Fruit fly (Drosophila melanogaster) whole organism, embryonic: Measurements from ENCODE around the gene CG10011.

Experiments
- Ada2b ChIP-seq: fragments of 200-800 bp; sonication (Bioruptor generic); IDR thresholded peaks from 2 replicates; pipeline ENCODE4 v1.3.6; 2022; ENCODE audit warnings: missing biosample characterization, missing genetic modification characterization
- Antp ChIP-seq: fragments of 200-800 bp; sonication (Bioruptor generic); optimal IDR thresholded peaks from 3 replicates; lab custom pipeline; 2016; ENCODE audit warnings: missing biosample characterization, missing genetic modification characterization
- CG10321 ChIP-seq: fragments of 200-800 bp; sonication (Bioruptor generic); IDR thresholded peaks from 2 replicates; pipeline ENCODE4 v1.3.6; 2022; ENCODE audit warnings: missing biosample characterization, missing genetic modification characterization
- CG10366 ChIP-seq: fragments of 200-800 bp; sonication (Bioruptor generic); IDR thresholded peaks from 2 replicates; pipeline ENCODE4 v1.3.6; 2022; ENCODE audit warnings: missing biosample characterization, missing genetic modification characterization
- CG11093 ChIP-seq: fragments of 200-800 bp; sonication (Bioruptor generic); IDR thresholded peaks from 3 replicates; pipeline ENCODE4 v1.3.6; 2022; ENCODE audit warnings: missing biosample characterization, missing genetic modification characterization
- CG11456 ChIP-seq: fragments of 200-800 bp; sonication (Bioruptor generic); IDR thresholded peaks from 3 replicates; pipeline ENCODE4 v1.3.6; 2022; ENCODE audit warnings: missing biosample characterization, missing genetic modification characterization
- CG11695 ChIP-seq: fragments of 200-800 bp; sonication (Bioruptor generic); IDR thresholded peaks from 3 replicates; pipeline ENCODE4 v1.3.6; 2022; ENCODE audit warnings: missing biosample characterization, missing genetic modification characterization
- CG12071 ChIP-seq: fragments of 200-800 bp; sonication (Bioruptor generic); optimal IDR thresholded peaks from 3 replicates; lab custom pipeline; 2018; ENCODE audit warnings: missing biosample characterization, mild to moderate bottlenecking, missing genetic modification characterization
- CG12942 ChIP-seq: fragments of 200-800 bp; sonication (Bioruptor generic); optimal IDR thresholded peaks from 3 replicates; lab custom pipeline; 2016; ENCODE audit warnings: missing biosample characterization, missing genetic modification characterization
- CG13287 ChIP-seq: fragments of 200-800 bp; sonication (Bioruptor generic); IDR thresholded peaks from 2 replicates; pipeline ENCODE4 v1.3.6; 2022; ENCODE audit warnings: missing biosample characterization, missing genetic modification characterization; ENCODE audit not compliant: partially characterized antibody
- CG13424 ChIP-seq: fragments of 200-800 bp; sonication (Bioruptor generic); optimal IDR thresholded peaks from 2 replicates; lab custom pipeline; 2019; ENCODE audit warnings: missing biosample characterization, mild to moderate bottlenecking, missing genetic modification characterization, moderate library complexity
- CG18599 ChIP-seq: fragments of 200-800 bp; sonication (Bioruptor generic); optimal IDR thresholded peaks from 3 replicates; lab custom pipeline; 2017; ENCODE audit warnings: missing biosample characterization, missing genetic modification characterization, mild to moderate bottlenecking, moderate library complexity, missing genetic modification reagents
- CG18764 ChIP-seq: fragments of 200-800 bp; sonication (Bioruptor generic); optimal IDR thresholded peaks from 3 replicates; lab custom pipeline; 2016; ENCODE audit warnings: missing biosample characterization, missing genetic modification characterization
- CG2120 ChIP-seq: fragments of 200-800 bp; sonication (Bioruptor generic); optimal IDR thresholded peaks from 3 replicates; lab custom pipeline; 2016; ENCODE audit warnings: missing biosample characterization, missing genetic modification characterization
- CG2889 ChIP-seq: fragments of 200-800 bp; sonication (Bioruptor generic); IDR thresholded peaks from 3 replicates; pipeline ENCODE4 v1.3.6; 2022; ENCODE audit warnings: missing biosample characterization, missing genetic modification characterization
- CG30403 ChIP-seq: fragments of 200-800 bp; sonication (Bioruptor generic); optimal IDR thresholded peaks from 3 replicates; lab custom pipeline; 2016; ENCODE audit warnings: missing biosample characterization, missing genetic modification characterization
- CG30431 ChIP-seq: fragments of 200-800 bp; sonication (Bioruptor generic); optimal IDR thresholded peaks from 2 replicates; lab custom pipeline; 2017; ENCODE audit warnings: missing biosample characterization, missing genetic modification characterization
- CG33557 ChIP-seq: fragments of 200-800 bp; sonication (Bioruptor generic); optimal IDR thresholded peaks from 2 replicates; lab custom pipeline; 2019; ENCODE audit warnings: missing biosample characterization, mild to moderate bottlenecking, missing genetic modification characterization, moderate library complexity
- CG7372 ChIP-seq: fragments of 200-800 bp; sonication (Bioruptor generic); IDR thresholded peaks from 2 replicates; pipeline ENCODE4 v1.3.6; 2022; ENCODE audit warnings: missing biosample characterization, missing genetic modification characterization
- CG7987 ChIP-seq: fragments of 200-800 bp; sonication (Bioruptor generic); optimal IDR thresholded peaks from 2 replicates; lab custom pipeline; 2018; ENCODE audit warnings: missing biosample characterization, mild to moderate bottlenecking, missing genetic modification characterization, moderate library complexity
- D ChIP-seq, 2 experiments: fragments of 200-800 bp in 1 of 2; fragments of >200 bp in 1 of 2; sonication (Bioruptor generic) in 1 of 2; optimal IDR thresholded peaks; 2 replicates in 1 of 2; 3 replicates in 1 of 2; lab custom pipeline; 2017; ENCODE audit warnings: mild to moderate bottlenecking in 1 of 2, missing biosample characterization in 1 of 2, missing genetic modification characterization in 1 of 2, missing genetic modification reagents in 1 of 2
- Dbx ChIP-seq: fragments of 200-800 bp; sonication (Bioruptor generic); IDR thresholded peaks from 3 replicates; pipeline ENCODE4 v1.3.6; 2022; ENCODE audit warnings: missing biosample characterization, missing genetic modification characterization
- Eip74EF ChIP-seq, 2 experiments: fragments of 200-800 bp in 1 of 2; fragments of >200 bp in 1 of 2; sonication (Bioruptor generic) in 1 of 2; optimal IDR thresholded peaks; 2 replicates each; lab custom pipeline; 2017 to 2019; ENCODE audit warnings: missing biosample characterization in 2 of 2, missing genetic modification characterization in 2 of 2, mild to moderate bottlenecking in 1 of 2, moderate library complexity in 1 of 2
- Kr ChIP-seq: fragments of 200-800 bp; sonication (Bioruptor generic); optimal IDR thresholded peaks from 2 replicates; lab custom pipeline; 2017; ENCODE audit warnings: missing biosample characterization, mild to moderate bottlenecking, missing genetic modification characterization
- Med ChIP-seq: fragments of 200-800 bp; sonication (Bioruptor generic); peaks from one replicate; lab custom pipeline; 2016; ENCODE audit warnings: missing biosample characterization, missing genetic modification characterization, mild to moderate bottlenecking, inconsistent platforms, moderate library complexity
- Mes4 ChIP-seq: fragments of 200-800 bp; sonication (Bioruptor generic); optimal IDR thresholded peaks from 2 replicates; lab custom pipeline; 2016; ENCODE audit warnings: missing biosample characterization, missing genetic modification characterization
- Neu2 ChIP-seq: fragments of 200-800 bp; sonication (Bioruptor generic); optimal IDR thresholded peaks from 3 replicates; lab custom pipeline; 2016; ENCODE audit warnings: missing biosample characterization, missing genetic modification characterization, borderline replicate concordance
- abd-A ChIP-seq: fragments of 200-800 bp; sonication (Bioruptor generic); optimal IDR thresholded peaks from 3 replicates; lab custom pipeline; 2019; ENCODE audit warnings: missing biosample characterization, mild to moderate bottlenecking, missing genetic modification characterization, moderate library complexity
- cas ChIP-seq: fragments of 200-800 bp; sonication (Bioruptor generic); IDR thresholded peaks from 2 replicates; pipeline ENCODE4 v1.3.6; 2022; ENCODE audit warnings: missing biosample characterization, missing genetic modification characterization
- dan ChIP-seq: fragments of 200-800 bp; sonication (Bioruptor generic); IDR thresholded peaks from 2 replicates; pipeline ENCODE4 v1.3.6; 2022; ENCODE audit warnings: missing biosample characterization, missing genetic modification characterization
- ewg ChIP-seq: fragments of 200-800 bp; sonication (Bioruptor generic); optimal IDR thresholded peaks from 3 replicates; lab custom pipeline; 2017; ENCODE audit warnings: mild to moderate bottlenecking, missing biosample characterization, missing genetic modification reagents, missing genetic modification characterization
- fd102C ChIP-seq: fragments of 200-800 bp; sonication (Bioruptor generic); optimal IDR thresholded peaks from 2 replicates; lab custom pipeline; 2018; ENCODE audit warnings: missing biosample characterization, mild to moderate bottlenecking, missing genetic modification characterization, moderate library complexity
- gcm2 ChIP-seq: fragments of 200-800 bp; sonication (Bioruptor generic); optimal IDR thresholded peaks from 2 replicates; lab custom pipeline; 2016; ENCODE audit warnings: missing biosample characterization, missing genetic modification characterization
- her ChIP-seq: fragments of 200-800 bp; sonication (Bioruptor generic); optimal IDR thresholded peaks from 2 replicates; lab custom pipeline; 2016; ENCODE audit warnings: missing biosample characterization, missing genetic modification characterization
- lab ChIP-seq: fragments of 200-800 bp; sonication (Bioruptor generic); optimal IDR thresholded peaks from 3 replicates; lab custom pipeline; 2017; ENCODE audit warnings: missing biosample characterization, missing genetic modification characterization, mild to moderate bottlenecking, moderate library complexity, missing genetic modification reagents
- lbe ChIP-seq: fragments of 200-800 bp; sonication (Bioruptor generic); optimal IDR thresholded peaks from 2 replicates; lab custom pipeline; 2016; ENCODE audit warnings: missing biosample characterization, mild to moderate bottlenecking, missing genetic modification characterization
- mld ChIP-seq: fragments of 200-800 bp; sonication (Bioruptor generic); IDR thresholded peaks from 3 replicates; pipeline ENCODE4 v1.3.6; 2022; ENCODE audit warnings: missing biosample characterization, missing genetic modification characterization; ENCODE audit not compliant: partially characterized antibody
- nom ChIP-seq: fragments of 200-800 bp; sonication (Bioruptor generic); optimal IDR thresholded peaks from 2 replicates; lab custom pipeline; 2017; ENCODE audit warnings: missing biosample characterization, missing genetic modification characterization, mild to moderate bottlenecking, moderate library complexity, missing genetic modification reagents
- pita ChIP-seq: fragments of 200-800 bp; sonication (Bioruptor generic); optimal IDR thresholded peaks from 2 replicates; lab custom pipeline; 2017; ENCODE audit warnings: missing biosample characterization, mild to moderate bottlenecking, missing genetic modification characterization
- pros ChIP-seq: fragments of 200-800 bp; sonication (Bioruptor generic); optimal IDR thresholded peaks from 3 replicates; lab custom pipeline; 2019; ENCODE audit warnings: missing biosample characterization, mild to moderate bottlenecking, missing genetic modification characterization, moderate library complexity
- sc ChIP-seq, 3 experiments: fragments of >200 bp in 2 of 3; fragments of 200-800 bp in 1 of 3; sonication (Bioruptor generic) in 1 of 3; optimal IDR thresholded peaks; 2 replicates in 2 of 3; 3 replicates in 1 of 3; lab custom pipeline; 2017; ENCODE audit warnings: mild to moderate bottlenecking in 1 of 3, missing biosample characterization in 1 of 3, missing genetic modification characterization in 1 of 3, missing genetic modification reagents in 1 of 3
- schlank ChIP-seq: fragments of 200-800 bp; sonication (Bioruptor generic); optimal IDR thresholded peaks from 2 replicates; lab custom pipeline; 2018; ENCODE audit warnings: missing biosample characterization, mild to moderate bottlenecking, missing genetic modification characterization
- shn ChIP-seq: fragments of 200-800 bp; sonication (Bioruptor generic); optimal IDR thresholded peaks from 3 replicates; lab custom pipeline; 2016; ENCODE audit warnings: missing biosample characterization, missing genetic modification characterization
- stc ChIP-seq: fragments of 200-800 bp; sonication (Bioruptor generic); IDR thresholded peaks from 2 replicates; pipeline ENCODE4 v1.3.6; 2022; ENCODE audit warnings: missing biosample characterization, missing genetic modification characterization
- trh ChIP-seq: fragments of 200-800 bp; sonication (Bioruptor generic); optimal IDR thresholded peaks from 2 replicates; lab custom pipeline; 2016; ENCODE audit warnings: missing biosample characterization, missing genetic modification characterization
- tup ChIP-seq: fragments of 200-800 bp; sonication (Bioruptor generic); optimal IDR thresholded peaks from 2 replicates; lab custom pipeline; 2016; ENCODE audit warnings: missing biosample characterization, mild to moderate bottlenecking, missing genetic modification characterization, moderate library complexity
- zen ChIP-seq: fragments of 200-800 bp; sonication (Bioruptor generic); optimal IDR thresholded peaks from 3 replicates; lab custom pipeline; 2018; ENCODE audit warnings: missing biosample characterization, mild to moderate bottlenecking, missing genetic modification characterization, moderate library complexity

The CG10011 gene

DNA sequence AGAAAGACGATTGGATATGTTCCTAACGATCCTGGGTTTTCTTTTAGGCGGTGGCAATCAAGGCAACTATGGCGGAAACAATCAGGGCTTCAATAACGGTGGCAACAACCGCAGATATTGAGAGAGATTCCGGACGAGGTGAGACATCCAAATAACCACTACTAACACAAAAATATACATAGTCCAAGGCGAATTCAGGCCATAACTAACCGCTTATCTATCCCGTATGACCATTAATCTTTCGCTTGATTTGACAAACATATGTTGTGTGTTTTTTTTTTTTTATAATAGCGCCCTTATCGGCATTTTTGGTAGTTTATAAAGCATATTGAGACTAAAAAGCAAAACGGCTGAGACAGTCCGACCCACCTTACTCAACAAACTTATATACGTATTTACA is 31.3 kb downstream of the CG10011 start (continued):
- no peak for TF ChIP-seq stc (GFP tag; lab: Robert Waterston, UW)
- TF ChIP-seq CG12942 (GFP tag; lab: Kevin White, UChicago): no peak

DNA sequence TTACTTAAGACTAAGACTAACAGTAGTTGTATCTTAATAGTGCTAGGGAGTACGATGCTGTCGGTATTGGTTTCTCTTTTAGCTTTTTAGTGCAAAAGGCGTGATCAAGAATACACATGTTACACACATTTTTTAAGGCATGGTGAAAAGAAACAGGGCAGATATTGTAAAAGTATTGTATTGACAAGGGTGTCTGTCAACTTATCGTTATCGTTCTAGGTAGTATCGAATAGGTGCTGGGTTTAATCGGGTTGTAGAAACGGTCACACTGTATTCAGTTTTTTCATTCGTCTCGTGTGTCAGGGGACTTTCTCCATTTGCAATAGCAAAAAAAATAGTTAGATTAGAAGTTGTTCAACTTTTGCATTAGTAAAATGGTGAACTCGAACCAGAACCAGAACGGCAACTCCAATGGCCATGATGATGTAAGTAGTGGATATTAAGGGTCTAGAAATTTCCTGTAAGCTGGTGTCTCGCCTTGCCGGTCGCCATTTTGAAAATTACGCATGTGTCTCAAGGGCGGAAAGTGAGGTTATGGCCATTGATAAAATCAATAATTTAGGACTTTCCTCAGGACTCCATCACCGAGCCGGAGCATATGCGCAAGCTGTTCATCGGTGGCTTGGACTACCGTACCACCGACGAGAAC is 34.6 kb downstream of the CG10011 start:
- TF ChIP-seq lab (GFP tag; lab: Kevin White, UChicago) (no peak), cas (GFP tag; lab: Robert Waterston, UW) (no peak), D (optimal IDR thresholded peaks at IDR 0.05; lab: Kevin White, UChicago) (peak; percentile 7), D (GFP tag; optimal IDR thresholded peaks at IDR 0.05; lab: Kevin White, UChicago) (no peak), Mes4 (GFP tag; lab: Kevin White, UChicago) (no peak), nom (GFP tag; lab: Kevin White, UChicago) (peak; percentile 62), CG30403 (GFP tag; lab: Kevin White, UChicago) (no peak), CG2120 (GFP tag; lab: Kevin White, UChicago) (no peak), trh (GFP tag; lab: Kevin White, UChicago) (no peak), pita (GFP tag; lab: Kevin White, UChicago) (no peak), CG11695 (GFP tag; lab: Robert Waterston, UW) (no peak), Eip74EF (GFP tag; optimal IDR thresholded peaks at IDR 0.05; lab: Kevin White, UChicago) (no peak), dan (no peak), CG10366 (GFP tag; lab: Robert Waterston, UW) (no peak), CG10321 (GFP tag; lab: Robert Waterston, UW) (0 out of 2 replicates have a peak, but pooled peaks have one; percentile 12), CG7987 (GFP tag; lab: Kevin White, UChicago) (peak; percentile 12), mld (GFP tag; lab: Robert Waterston, UW) (no peak), sc (optimal IDR thresholded peaks at IDR 0.05; lab: Kevin White, UChicago) (no peak), sc (GFP tag; optimal IDR thresholded peaks at IDR 0.05; lab: Kevin White, UChicago) (no peak), Ada2b (GFP tag; lab: Robert Waterston, UW) (no peak), lbe (no peak), abd-A (tag; lab: Kevin White, UChicago) (no peak), Kr (GFP tag; lab: Kevin White, UChicago) (no peak), zen (tag; lab: Kevin White, UChicago) (no peak), CG30431 (GFP tag; lab: Kevin White, UChicago) (no peak), CG13424 (tag; lab: Kevin White, UChicago) (no peak), fd102C (GFP tag; lab: Kevin White, UChicago) (no peak), CG11093 (GFP tag; lab: Robert Waterston, UW) (no peak), Dbx (0 out of 3 replicates have a peak, but pooled peaks have one; percentile 25), Antp (GFP tag; lab: Kevin White, UChicago) (no peak), CG7372 (GFP tag; lab: Robert Waterston, UW) (no peak), Med (GFP tag; lab: Kevin White, UChicago) (peak; percentile 69), pros (no peak), CG18599 (GFP tag; lab: Kevin White, UChicago) (no peak), schlank (tag; lab: Kevin White, UChicago) (no peak), tup (GFP tag; lab: Kevin White, UChicago) (no peak), shn (no peak), CG2889 (GFP tag; lab: Robert Waterston, UW) (no peak), Neu2 (no peak), ewg (GFP tag; lab: Kevin White, UChicago) (no peak), CG11456 (GFP tag; lab: Robert Waterston, UW) (no peak), her (GFP tag; lab: Kevin White, UChicago) (peak; percentile 19), gcm2 (GFP tag; lab: Kevin White, UChicago) (no peak), CG12071 (GFP tag; lab: Kevin White, UChicago) (no peak), CG13287 (peak; percentile 52), CG18764 (GFP tag; lab: Kevin White, UChicago) (peak; percentile 18), CG33557 (no peak)
